Worm (Caenorhabditis elegans): ENCODE results near the gene T05H4.3.

DNA sequence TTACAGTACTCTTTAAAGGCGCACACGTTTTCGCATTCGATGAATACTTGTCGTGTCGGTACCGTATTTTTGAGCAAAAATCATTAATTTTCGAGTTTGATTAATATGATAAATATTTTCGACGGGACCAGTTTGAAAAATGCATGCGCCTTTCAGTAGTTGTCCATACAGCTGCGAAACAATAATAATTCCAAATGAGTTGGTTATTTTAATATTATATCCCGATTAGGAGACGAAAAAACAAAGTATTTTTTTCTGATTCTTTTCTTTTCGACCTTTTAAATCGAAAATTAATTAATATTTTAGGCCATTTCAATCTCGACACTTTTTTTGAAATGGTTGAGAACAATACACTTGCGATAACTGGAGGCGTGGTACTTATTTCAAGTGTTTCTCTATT is 3.5 kb upstream of the T05H4.3 start, which contains the start of gene T05H4.4:
- no peak for TF ChIP-seq unc-86 (tag; optimal IDR thresholded peaks at IDR 0.05)
- no peak for TF ChIP-seq ama-1 (optimal IDR thresholded peaks at IDR 0.05)
- TF ChIP-seq nhr-28 (tag; optimal IDR thresholded peaks at IDR 0.05): no peak
- no peak for TF ChIP-seq mdl-1 (tag; optimal IDR thresholded peaks at IDR 0.05)
- no peak for TF ChIP-seq egl-27 (tag; optimal IDR thresholded peaks at IDR 0.05)
- TF ChIP-seq fkh-4 (tag; optimal IDR thresholded peaks at IDR 0.05; ENCODE audit: borderline replicate concordance): no peak
- TF ChIP-seq xbp-1 (tag; optimal IDR thresholded peaks at IDR 0.05): no peak
- TF ChIP-seq ztf-11 (tag; optimal IDR thresholded peaks at IDR 0.05): no peak
- TF ChIP-seq ceh-82 (tag; optimal IDR thresholded peaks at IDR 0.05): no peak
- no peak for TF ChIP-seq tbx-2 (tag; optimal IDR thresholded peaks at IDR 0.05)
- no peak for TF ChIP-seq hlh-4 (tag; optimal IDR thresholded peaks at IDR 0.05)
- no peak for TF ChIP-seq lsy-2 (tag; optimal IDR thresholded peaks at IDR 0.05)
